Fruit fly (Drosophila melanogaster) whole organism, prepupa: ENCODE measurements around the gene Dhdds.
A peak's percentile ranks its signal among the peaks of the same experiment; 100 is the strongest.

Experiments used
- CG10669 ChIP-seq: fragments of 200-800 bp; sonication (Bioruptor generic); optimal IDR thresholded peaks from 3 replicates; lab custom pipeline; 2018; ENCODE audit warnings: missing biosample characterization, mild to moderate bottlenecking, missing genetic modification characterization, moderate library complexity
- CG11294 ChIP-seq: fragments of 200-800 bp; sonication (Bioruptor generic); IDR thresholded peaks from 2 replicates; pipeline ENCODE4 v1.3.6; 2022; ENCODE audit warnings: missing biosample characterization, missing genetic modification characterization
- CG11762 ChIP-seq: fragments of 200-800 bp; sonication (Bioruptor generic); optimal IDR thresholded peaks from 3 replicates; lab custom pipeline; 2016; ENCODE audit warnings: missing biosample characterization, missing genetic modification characterization; ENCODE audit not compliant: insufficient read depth
- CG11902 ChIP-seq: fragments of 200-800 bp; sonication (Bioruptor generic); optimal IDR thresholded peaks from 3 replicates; lab custom pipeline; 2016; ENCODE audit warnings: missing biosample characterization, missing genetic modification characterization
- CG15336 ChIP-seq: fragments of 200-800 bp; sonication (Bioruptor generic); IDR thresholded peaks from 2 replicates; pipeline ENCODE4 v1.3.6; 2022; ENCODE audit warnings: missing biosample characterization, missing genetic modification characterization
- CG1621 ChIP-seq: fragments of 200-800 bp; sonication (Bioruptor generic); optimal IDR thresholded peaks from 3 replicates; lab custom pipeline; 2018; ENCODE audit warnings: missing biosample characterization, mild to moderate bottlenecking, missing genetic modification characterization
- CG3032 ChIP-seq: fragments of 200-800 bp; optimal IDR thresholded peaks from 2 replicates; lab custom pipeline; 2019; ENCODE audit warnings: missing biosample characterization, mild to moderate bottlenecking, missing genetic modification characterization, moderate library complexity
- CG32006 ChIP-seq: fragments of 200-800 bp; sonication (Bioruptor generic); optimal IDR thresholded peaks from 3 replicates; lab custom pipeline; 2017; ENCODE audit warnings: missing biosample characterization, mild to moderate bottlenecking, missing genetic modification characterization
- CG34406 ChIP-seq: fragments of 200-800 bp; sonication (Bioruptor generic); optimal IDR thresholded peaks from 3 replicates; lab custom pipeline; 2016; ENCODE audit warnings: missing biosample characterization, missing genetic modification characterization
- CG3919 ChIP-seq: fragments of 200-800 bp; sonication (Bioruptor generic); optimal IDR thresholded peaks from 3 replicates; lab custom pipeline; 2016; ENCODE audit warnings: missing biosample characterization, missing genetic modification characterization
- CG4318 ChIP-seq: fragments of 200-800 bp; sonication (Bioruptor generic); optimal IDR thresholded peaks from 3 replicates; lab custom pipeline; 2017; ENCODE audit warnings: missing biosample characterization, mild to moderate bottlenecking, missing genetic modification characterization
- CG6163 ChIP-seq: fragments of 200-800 bp; sonication (Bioruptor generic); IDR thresholded peaks from 3 replicates; pipeline ENCODE4 v1.3.6; 2022; ENCODE audit warnings: missing biosample characterization, missing genetic modification characterization
- CG6792 ChIP-seq: fragments of 200-800 bp; sonication (Bioruptor generic); optimal IDR thresholded peaks from 3 replicates; lab custom pipeline; 2016; ENCODE audit warnings: missing biosample characterization, missing genetic modification characterization
- CG6808 ChIP-seq: fragments of 200-800 bp; sonication (Bioruptor generic); optimal IDR thresholded peaks from 3 replicates; lab custom pipeline; 2017; ENCODE audit warnings: missing biosample characterization, missing genetic modification characterization, mild to moderate bottlenecking, moderate library complexity, missing genetic modification reagents
- CG6854 ChIP-seq: fragments of 200-800 bp; sonication (Bioruptor generic); optimal IDR thresholded peaks from 2 replicates; lab custom pipeline; 2017; ENCODE audit warnings: missing biosample characterization, mild to moderate bottlenecking, missing genetic modification characterization
- CG7368 ChIP-seq: fragments of 200-800 bp; sonication (Bioruptor generic); optimal IDR thresholded peaks from 3 replicates; lab custom pipeline; 2016; ENCODE audit warnings: missing biosample characterization, missing genetic modification characterization
- CG8119 ChIP-seq: fragments of 200-800 bp; sonication (Bioruptor generic); IDR thresholded peaks from 3 replicates; pipeline ENCODE4 v1.3.6; 2022; ENCODE audit warnings: missing biosample characterization, missing genetic modification characterization
- CG8319 ChIP-seq: fragments of 200-800 bp; sonication (Bioruptor generic); optimal IDR thresholded peaks from 3 replicates; lab custom pipeline; 2016; ENCODE audit warnings: missing biosample characterization, missing genetic modification characterization
- CG8632 ChIP-seq: fragments of 200-800 bp; sonication (Bioruptor generic); optimal IDR thresholded peaks from 3 replicates; lab custom pipeline; 2016; ENCODE audit warnings: missing biosample characterization, missing genetic modification characterization
- CG9139 ChIP-seq: fragments of 200-800 bp; sonication (Bioruptor generic); optimal IDR thresholded peaks from 3 replicates; lab custom pipeline; 2017; ENCODE audit warnings: missing biosample characterization, mild to moderate bottlenecking, missing genetic modification characterization
- Eip75B ChIP-seq: fragments of 200-800 bp; sonication (Bioruptor generic); optimal IDR thresholded peaks from 3 replicates; lab custom pipeline; 2016; ENCODE audit warnings: missing biosample characterization, missing genetic modification characterization
- Eip78C ChIP-seq: fragments of 200-800 bp; sonication (Bioruptor generic); peaks from one replicate; lab custom pipeline; 2016; ENCODE audit warnings: missing biosample characterization, missing genetic modification characterization
- Eip93F ChIP-seq: fragments of 200-800 bp; sonication (Bioruptor generic); optimal IDR thresholded peaks from 2 replicates; lab custom pipeline; 2016; ENCODE audit warnings: missing biosample characterization, mild to moderate bottlenecking, missing genetic modification characterization
- Ets21C ChIP-seq: fragments of 200-800 bp; sonication (Bioruptor generic); optimal IDR thresholded peaks from 3 replicates; lab custom pipeline; 2016; ENCODE audit warnings: missing biosample characterization, missing genetic modification characterization
- Ets96B ChIP-seq: fragments of 200-800 bp; optimal IDR thresholded peaks from 2 replicates; lab custom pipeline; 2019; ENCODE audit warnings: missing biosample characterization, mild to moderate bottlenecking, missing genetic modification characterization, moderate library complexity
- Gug ChIP-seq: fragments of 200-800 bp; sonication (Bioruptor generic); IDR thresholded peaks from 2 replicates; pipeline ENCODE4 v1.3.6; 2022; ENCODE audit warnings: missing biosample characterization, missing genetic modification characterization
- Hr38 ChIP-seq: sonication (Bioruptor generic); optimal IDR thresholded peaks from 2 replicates; lab custom pipeline; 2016; ENCODE audit warnings: missing biosample characterization, missing genetic modification characterization
- Hr39 ChIP-seq: fragments of 200-800 bp; sonication (Bioruptor generic); optimal IDR thresholded peaks from 2 replicates; lab custom pipeline; 2016; ENCODE audit warnings: missing biosample characterization, missing genetic modification characterization
- Hr4 ChIP-seq: fragments of 200-800 bp; sonication (Bioruptor generic); optimal IDR thresholded peaks from 3 replicates; lab custom pipeline; 2016; ENCODE audit warnings: missing biosample characterization, missing genetic modification characterization
- OdsH ChIP-seq: fragments of 200-800 bp; sonication (Bioruptor generic); optimal IDR thresholded peaks from 3 replicates; lab custom pipeline; 2016; ENCODE audit warnings: missing biosample characterization, missing genetic modification characterization
- Smox ChIP-seq: fragments of 200-800 bp; sonication (Bioruptor generic); optimal IDR thresholded peaks from 3 replicates; lab custom pipeline; 2016; ENCODE audit warnings: missing biosample characterization, missing genetic modification characterization
- Sox14 ChIP-seq: fragments of 200-800 bp; sonication (Bioruptor generic); optimal IDR thresholded peaks from 3 replicates; lab custom pipeline; 2016; ENCODE audit warnings: missing biosample characterization, missing genetic modification characterization
- Sox15 ChIP-seq: fragments of 200-800 bp; sonication (Bioruptor generic); optimal IDR thresholded peaks from 3 replicates; lab custom pipeline; 2016; ENCODE audit warnings: missing biosample characterization, missing genetic modification characterization
- achi ChIP-seq: fragments of 200-800 bp; sonication (Bioruptor generic); optimal IDR thresholded peaks from 3 replicates; lab custom pipeline; 2016; ENCODE audit warnings: missing biosample characterization, missing genetic modification characterization
- cyc ChIP-seq: fragments of 200-800 bp; sonication (Bioruptor generic); optimal IDR thresholded peaks from 3 replicates; lab custom pipeline; 2016; ENCODE audit warnings: missing biosample characterization, missing genetic modification characterization
- dsx ChIP-seq: fragments of 200-800 bp; optimal IDR thresholded peaks from 3 replicates; lab custom pipeline; 2019; ENCODE audit warnings: missing biosample characterization, mild to moderate bottlenecking, missing genetic modification characterization, moderate library complexity; ENCODE audit not compliant: poor library complexity, severe bottlenecking
- eg ChIP-seq: fragments of 200-800 bp; sonication (Bioruptor generic); IDR thresholded peaks from 3 replicates; pipeline ENCODE4 v1.3.6; 2022; ENCODE audit warnings: missing biosample characterization, missing genetic modification characterization
- esn ChIP-seq: fragments of 200-800 bp; sonication (Bioruptor generic); optimal IDR thresholded peaks from 2 replicates; lab custom pipeline; 2016; ENCODE audit warnings: missing biosample characterization, mild to moderate bottlenecking, missing genetic modification characterization, moderate library complexity
- fd59A ChIP-seq: fragments of 200-800 bp; sonication (Bioruptor generic); optimal IDR thresholded peaks from 2 replicates; lab custom pipeline; 2017; ENCODE audit warnings: missing biosample characterization, mild to moderate bottlenecking, missing genetic modification characterization, missing genetic modification reagents
- fkh ChIP-seq: fragments of 200-800 bp; sonication (Bioruptor generic); optimal IDR thresholded peaks from 3 replicates; lab custom pipeline; 2017; ENCODE audit warnings: missing biosample characterization, mild to moderate bottlenecking, missing genetic modification characterization, moderate library complexity
- lz ChIP-seq: fragments of 200-800 bp; sonication (Bioruptor generic); optimal IDR thresholded peaks from 3 replicates; lab custom pipeline; 2016; ENCODE audit warnings: missing biosample characterization, missing genetic modification characterization
- salr ChIP-seq, 2 experiments: fragments of 200-800 bp; sonication (Bioruptor generic); optimal IDR thresholded peaks; 3 replicates each; lab custom pipeline; 2016 to 2018; ENCODE audit warnings: missing biosample characterization in 2 of 2, missing genetic modification characterization in 2 of 2, mild to moderate bottlenecking in 1 of 2
- spab ChIP-seq: fragments of 200-800 bp; sonication (Bioruptor generic); optimal IDR thresholded peaks from 2 replicates; lab custom pipeline; 2017; ENCODE audit warnings: missing biosample characterization, mild to moderate bottlenecking, missing genetic modification characterization, missing genetic modification reagents
- ss ChIP-seq, 2 experiments: fragments of 200-800 bp; sonication (Bioruptor generic); optimal IDR thresholded peaks; 2 replicates in 1 of 2; 3 replicates in 1 of 2; lab custom pipeline; 2017 to 2018; ENCODE audit warnings: mild to moderate bottlenecking in 2 of 2, missing biosample characterization in 2 of 2, missing genetic modification characterization in 2 of 2, moderate library complexity in 1 of 2
- svp ChIP-seq: fragments of 200-800 bp; sonication (Bioruptor generic); peaks from one replicate; lab custom pipeline; 2016; ENCODE audit warnings: missing biosample characterization, missing genetic modification characterization
- topi ChIP-seq: fragments of 200-800 bp; sonication (Bioruptor generic); optimal IDR thresholded peaks from 3 replicates; lab custom pipeline; 2016; ENCODE audit warnings: missing biosample characterization, missing genetic modification characterization
- vri ChIP-seq: fragments of 200-800 bp; sonication (Bioruptor generic); optimal IDR thresholded peaks from 3 replicates; lab custom pipeline; 2016; ENCODE audit warnings: missing biosample characterization, mild to moderate bottlenecking, missing genetic modification characterization

Gene Dhdds

DNA sequence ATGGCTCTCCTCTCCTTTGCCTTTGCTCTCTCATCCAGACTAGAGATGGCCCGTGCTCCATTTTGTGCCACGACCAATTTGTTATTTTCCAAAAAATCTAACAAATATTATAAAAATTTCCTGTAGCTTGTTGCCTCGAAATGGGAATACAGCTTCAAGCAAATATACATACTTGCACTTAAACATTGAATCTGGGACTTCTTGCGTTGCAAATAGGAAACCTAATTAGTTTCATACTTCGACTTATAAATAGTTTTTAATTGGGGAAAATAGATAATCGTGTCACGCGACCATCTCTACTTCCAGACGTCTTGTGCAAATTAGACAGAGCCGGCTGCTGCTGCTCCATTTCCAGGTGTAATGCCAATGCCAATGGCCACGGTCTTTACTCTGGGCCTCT, 37.2 kb upstream of the Dhdds start (continued):
- peak; percentile 82 for TF ChIP-seq Hr39 (GFP tag; lab: Kevin White, UChicago)
- TF ChIP-seq Ets21C (GFP tag; lab: Kevin White, UChicago): peak; percentile 67
- TF ChIP-seq CG8319 (GFP tag; lab: Kevin White, UChicago): peak; percentile 62
- TF ChIP-seq CG3919 (GFP tag; lab: Kevin White, UChicago): peak; percentile 81
- peak; percentile 87 for TF ChIP-seq CG3032 (tag; lab: Kevin White, UChicago)
- peak; percentile 63 for TF ChIP-seq CG9139 (GFP tag; lab: Kevin White, UChicago)
- peak; percentile 75 for TF ChIP-seq CG11762
- peak; percentile 87 for TF ChIP-seq Sox14 (GFP tag; lab: Kevin White, UChicago)
- peak; percentile 17 for TF ChIP-seq Eip93F (GFP tag; lab: Kevin White, UChicago)
- TF ChIP-seq Eip78C: peak; percentile 98
- no peak for TF ChIP-seq Hr38 (GFP tag; lab: Kevin White, UChicago)
- peak; percentile 51; the same call in 1 of the 2 replicates for TF ChIP-seq Gug
- TF ChIP-seq fkh (GFP tag; lab: Kevin White, UChicago): no peak
- TF ChIP-seq CG32006 (GFP tag; lab: Kevin White, UChicago): peak; percentile 91
- TF ChIP-seq, all 60 proteins: peak for 58

DNA sequence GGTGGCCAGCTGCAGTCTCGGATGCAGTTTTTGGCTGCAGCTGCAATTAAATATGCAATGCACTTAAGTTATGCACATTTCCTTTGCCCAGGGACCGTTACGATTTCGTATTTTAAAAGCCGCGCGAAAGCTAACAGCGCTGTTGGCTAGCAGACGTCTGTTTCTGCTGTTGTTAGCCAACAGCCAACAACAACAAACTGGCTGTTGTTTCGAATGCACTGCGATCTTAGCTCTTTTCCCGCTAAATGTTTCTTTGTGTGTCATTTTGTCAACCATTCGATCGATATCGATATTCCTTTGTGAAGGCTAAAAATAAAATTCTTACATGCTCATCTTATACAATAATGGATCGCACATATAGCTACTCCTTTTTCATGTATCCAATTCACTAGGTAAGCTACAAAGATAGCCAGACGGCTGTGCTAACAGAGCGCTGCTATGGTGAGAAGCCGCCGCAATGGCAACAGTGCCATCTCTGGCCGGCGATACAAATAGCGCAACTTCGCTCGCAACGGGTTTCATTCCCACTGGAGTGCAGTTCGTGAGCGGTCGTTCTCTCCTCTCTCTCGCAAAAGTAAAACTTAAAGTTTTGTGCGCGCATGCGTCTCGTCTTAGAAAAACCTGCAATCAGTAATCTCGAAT, 36.2 kb upstream of the Dhdds start:
- peak; percentile 30 for TF ChIP-seq topi
- no peak for TF ChIP-seq Eip75B (GFP tag; lab: Kevin White, UChicago)
- peak; percentile 23 for TF ChIP-seq dsx (GFP tag; lab: Kevin White, UChicago)
- TF ChIP-seq Sox14 (GFP tag; lab: Kevin White, UChicago): peak; percentile 81
- peak in 1 of 2 experiments; percentile 35 for TF ChIP-seq ss (GFP tag; optimal IDR thresholded peaks at IDR 0.05; lab: Kevin White, UChicago)
- peak; percentile 78 for TF ChIP-seq Eip78C
- no peak for TF ChIP-seq svp (GFP tag; lab: Kevin White, UChicago)
- TF ChIP-seq Ets96B (tag; lab: Kevin White, UChicago): no peak
- peak; percentile 11 for TF ChIP-seq esn (GFP tag; lab: Kevin White, UChicago)
- TF ChIP-seq Hr4 (GFP tag; lab: Kevin White, UChicago): no peak
- peak; percentile 10 for TF ChIP-seq CG3032 (tag; lab: Kevin White, UChicago)
- no peak for TF ChIP-seq Eip93F (GFP tag; lab: Kevin White, UChicago)
- TF ChIP-seq Hr38 (GFP tag; lab: Kevin White, UChicago): no peak
- no peak for TF ChIP-seq vri
- TF ChIP-seq CG11294 (GFP tag; lab: Robert Waterston, UW): no peak
- TF ChIP-seq Sox15 (GFP tag; lab: Kevin White, UChicago): no peak
- no peak for TF ChIP-seq Hr39 (GFP tag; lab: Kevin White, UChicago)
- TF ChIP-seq CG6854 (GFP tag; lab: Kevin White, UChicago): peak; percentile 16
- TF ChIP-seq eg (GFP tag; lab: Robert Waterston, UW): 0 out of 3 replicates have a peak, but pooled peaks have one; percentile 15
- TF ChIP-seq CG6808 (GFP tag; lab: Kevin White, UChicago): peak; percentile 25
- no peak for TF ChIP-seq CG34406 (GFP tag; lab: Kevin White, UChicago)
- TF ChIP-seq CG10669: no peak
- no peak for TF ChIP-seq lz
- TF ChIP-seq fd59A (GFP tag; lab: Kevin White, UChicago): no peak
- no peak for TF ChIP-seq Smox (GFP tag; lab: Kevin White, UChicago)
- peak; percentile 27; the same call in 1 of the 3 replicates for TF ChIP-seq CG6163 (GFP tag; lab: Robert Waterston, UW)
- no peak for TF ChIP-seq salr (GFP tag; optimal IDR thresholded peaks at IDR 0.05; lab: Kevin White, UChicago)
- no peak for TF ChIP-seq CG4318 (GFP tag; lab: Kevin White, UChicago)
- TF ChIP-seq CG1621 (tag; lab: Kevin White, UChicago): no peak
- peak; percentile 22 for TF ChIP-seq CG3919 (GFP tag; lab: Kevin White, UChicago)
- TF ChIP-seq Gug: no peak
- TF ChIP-seq OdsH (GFP tag; lab: Kevin White, UChicago): no peak
- no peak for TF ChIP-seq CG8632 (GFP tag; lab: Kevin White, UChicago)
- no peak for TF ChIP-seq Ets21C (GFP tag; lab: Kevin White, UChicago)
- no peak for TF ChIP-seq fkh (GFP tag; lab: Kevin White, UChicago)
- no peak for TF ChIP-seq CG7368 (GFP tag; lab: Kevin White, UChicago)
- no peak for TF ChIP-seq cyc
- TF ChIP-seq CG11902 (GFP tag; lab: Kevin White, UChicago): no peak
- no peak for TF ChIP-seq spab (GFP tag; lab: Kevin White, UChicago)
- TF ChIP-seq CG15336 (GFP tag; lab: Robert Waterston, UW): no peak
- TF ChIP-seq CG6792 (GFP tag; lab: Kevin White, UChicago): no peak
- no peak; the same call in 2 of the 3 replicates for TF ChIP-seq CG8119 (GFP tag; lab: Robert Waterston, UW)
- TF ChIP-seq CG11762: no peak
- peak; percentile 4 for TF ChIP-seq achi (GFP tag; lab: Kevin White, UChicago)
